Fruit fly (Drosophila melanogaster): ENCODE data around the gene CG1113.

Gene CG1113

dm6 chr3R:5252853-5253252 is at the start of gene CG1113:
CG1113 (plus strand) TSS chr3R:5253153.
- no peak for TF ChIP-seq CG17801 (GFP tag; optimal IDR thresholded peaks at IDR 0.05; ENCODE audit: partially characterized antibody)

dm6 chr3R:5203796-5204195 is 49.2 kb upstream of the CG1113 start:
- TF ChIP-seq CG17801 (GFP tag; optimal IDR thresholded peaks at IDR 0.05; ENCODE audit: partially characterized antibody) = no peak

DNA sequence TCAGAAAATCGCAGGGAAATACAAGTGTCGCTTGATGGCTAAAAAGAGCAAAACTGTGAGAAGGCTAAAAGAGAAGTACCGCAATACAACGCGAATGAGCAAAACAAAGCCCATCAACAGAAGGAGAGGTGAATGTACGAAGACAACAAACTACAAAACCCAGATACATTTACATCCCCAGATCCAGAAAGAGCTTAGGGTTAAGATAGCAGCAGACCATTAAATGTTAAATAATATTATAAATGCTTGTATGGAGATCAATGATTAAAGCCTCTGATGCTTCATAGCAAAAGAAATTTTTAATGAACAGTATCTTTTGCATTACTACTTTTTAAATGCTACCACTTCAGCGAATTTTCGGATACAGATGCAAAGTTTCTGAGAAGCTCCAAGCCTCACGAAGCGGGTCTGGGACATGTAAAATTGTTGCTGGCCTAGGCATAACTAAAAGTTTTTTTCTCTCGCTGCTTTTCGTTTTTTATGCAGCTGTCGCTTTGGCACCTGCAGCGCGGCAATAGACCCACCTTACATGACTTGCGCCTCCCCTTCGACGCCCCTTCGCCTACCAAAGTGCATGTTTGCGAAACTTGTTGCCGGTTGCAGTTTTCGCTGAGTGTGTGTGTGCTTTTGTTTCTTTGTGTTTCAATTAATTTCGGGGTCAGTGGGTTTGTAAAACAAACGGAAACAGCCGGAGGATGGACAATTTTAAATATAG is 47.5 kb upstream of the CG1113 start:
- no peak for TF ChIP-seq CG17801 (GFP tag; optimal IDR thresholded peaks at IDR 0.05; ENCODE audit: partially characterized antibody)

DNA sequence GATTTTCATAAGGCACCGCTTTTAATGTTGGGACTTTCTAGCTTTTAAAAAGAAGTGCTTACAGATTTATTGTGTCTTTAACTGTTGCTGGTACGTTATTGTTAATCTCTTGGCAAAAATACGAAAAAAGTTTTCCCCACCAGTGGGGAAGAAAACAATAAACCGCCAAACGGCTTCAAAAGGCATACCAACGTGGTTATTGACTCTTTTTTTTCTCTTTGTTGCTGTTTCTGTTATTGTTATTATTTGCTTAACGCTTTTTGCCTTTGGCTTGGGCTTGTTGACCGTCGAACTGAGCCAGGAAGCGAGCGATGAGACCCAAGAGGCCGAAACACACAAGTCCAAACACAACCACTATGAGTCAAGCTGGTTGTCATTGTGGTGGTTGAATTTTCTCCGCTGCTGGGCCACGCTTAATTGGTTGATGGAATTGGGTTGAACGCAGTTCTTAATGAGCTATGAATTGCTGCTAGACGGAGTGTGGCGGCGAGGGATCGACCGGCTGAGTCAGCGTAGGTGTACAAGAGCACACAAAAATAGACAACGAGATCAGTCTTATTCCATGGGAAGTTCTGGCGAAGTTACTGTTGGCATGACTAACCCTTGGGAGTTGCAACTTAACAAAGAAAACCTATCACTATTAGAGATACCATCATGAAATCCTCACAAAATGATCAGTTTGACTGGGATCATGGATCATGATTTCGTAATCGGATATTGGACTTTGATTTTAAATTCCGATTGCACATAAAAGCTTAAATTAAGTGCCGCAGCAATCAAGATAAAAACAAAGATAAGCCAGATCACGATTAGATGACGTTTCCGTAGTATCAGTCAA is 45.5 kb upstream of the CG1113 start:
- TF ChIP-seq CG17801 (GFP tag; optimal IDR thresholded peaks at IDR 0.05; ENCODE audit: partially characterized antibody) = no peak

DNA sequence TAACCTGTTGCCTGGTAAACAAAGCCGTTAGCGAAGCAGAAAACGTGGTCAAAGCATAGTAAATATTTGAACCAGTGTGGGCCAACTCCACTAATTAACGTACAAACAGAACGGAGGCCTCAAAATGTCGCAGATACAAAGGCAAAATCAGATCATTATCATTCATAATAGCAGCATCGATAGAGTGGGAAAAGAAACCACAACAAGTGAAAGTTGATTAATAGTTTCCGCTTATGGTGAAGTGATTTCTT is 44.9 kb upstream of the CG1113 start:
- TF ChIP-seq CG17801 (GFP tag; optimal IDR thresholded peaks at IDR 0.05; ENCODE audit: partially characterized antibody) = no peak

- TF ChIP-seq CG17801 (GFP tag; optimal IDR thresholded peaks at IDR 0.05; ENCODE audit: partially characterized antibody) = peak; percentile 57
These were observed 43.5 kb upstream of the CG1113 start for dm6 chr3R:5209481-5209880.

dm6 chr3R:5211401-5211800 is 41.6 kb upstream of the CG1113 start:
- TF ChIP-seq CG17801 (GFP tag; optimal IDR thresholded peaks at IDR 0.05; ENCODE audit: partially characterized antibody) = no peak

DNA sequence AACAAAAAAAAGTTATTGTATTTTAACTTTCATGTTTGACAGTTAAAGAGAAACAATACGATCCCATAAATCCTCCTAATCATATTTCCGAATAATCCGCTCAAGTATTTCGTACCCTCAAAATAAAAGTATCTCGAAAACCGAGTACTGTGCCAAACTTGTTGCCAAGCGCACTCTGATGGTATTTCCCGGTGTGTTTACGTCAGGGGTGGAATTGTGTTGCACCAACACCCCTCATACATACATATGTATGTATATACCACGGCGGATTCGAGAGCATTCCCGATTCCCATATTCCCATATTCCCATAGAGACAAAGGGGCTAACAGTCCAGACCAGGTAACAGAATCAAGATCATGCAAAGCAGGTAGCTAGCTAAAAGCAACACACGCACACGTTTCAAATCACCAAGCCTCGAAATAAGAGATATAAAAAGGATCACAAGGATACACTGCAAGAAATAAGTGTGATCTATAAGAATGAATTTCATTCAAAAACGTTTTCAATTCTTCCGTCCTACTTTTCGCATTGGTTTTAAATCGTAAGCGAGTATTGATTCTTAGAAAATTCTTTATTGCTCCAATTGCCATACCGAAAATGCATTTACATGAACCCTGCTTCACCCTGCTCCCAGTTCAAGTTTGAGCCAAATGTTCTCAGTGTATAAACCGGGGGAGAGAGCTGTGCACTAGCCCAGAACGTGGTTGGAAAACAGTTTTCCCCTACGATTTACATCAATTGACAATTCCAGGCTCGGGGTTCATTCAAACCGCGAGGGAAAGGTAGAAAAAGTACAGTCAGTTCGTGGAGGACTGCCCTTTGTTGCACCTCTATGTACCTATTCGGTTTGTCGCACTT is 40.8 kb upstream of the CG1113 start:
- no peak for TF ChIP-seq CG17801 (GFP tag; optimal IDR thresholded peaks at IDR 0.05; ENCODE audit: partially characterized antibody)

DNA sequence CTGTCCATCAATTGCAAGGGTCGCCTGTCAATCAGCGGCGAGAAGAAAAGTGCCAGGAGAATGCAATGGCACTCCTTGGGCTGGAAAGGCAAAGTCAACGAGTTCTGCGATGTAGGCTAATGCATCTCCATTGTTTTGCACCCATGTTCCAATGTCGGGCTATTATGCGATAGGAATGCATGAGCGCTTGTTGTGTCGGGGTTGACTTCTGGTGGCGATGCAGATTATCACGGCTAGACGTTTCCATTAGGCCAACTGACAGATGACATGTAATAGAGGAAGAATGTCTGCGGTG is 40.2 kb upstream of the CG1113 start:
- TF ChIP-seq CG17801 (GFP tag; optimal IDR thresholded peaks at IDR 0.05; ENCODE audit: partially characterized antibody) = no peak

DNA sequence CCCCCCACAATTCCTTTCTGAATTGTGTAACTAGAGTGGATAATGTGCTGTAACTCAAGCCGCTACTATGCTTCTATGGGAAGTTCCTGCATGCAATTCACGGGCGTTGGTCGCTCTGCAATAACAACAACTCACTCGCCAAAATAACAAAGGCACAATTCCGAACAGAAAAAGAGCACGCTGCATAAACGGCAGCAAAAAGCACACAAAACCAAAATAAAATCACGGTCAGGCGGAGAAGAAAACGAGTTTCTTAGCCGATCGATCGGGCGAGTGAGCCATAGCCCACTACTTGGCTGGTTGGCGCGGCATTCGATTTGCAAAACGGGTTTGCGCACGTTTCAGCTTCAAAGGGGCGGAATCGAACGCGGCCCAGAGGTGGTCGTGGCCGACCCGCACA is 39.6 kb upstream of the CG1113 start:
- no peak for TF ChIP-seq CG17801 (GFP tag; optimal IDR thresholded peaks at IDR 0.05; ENCODE audit: partially characterized antibody)

DNA sequence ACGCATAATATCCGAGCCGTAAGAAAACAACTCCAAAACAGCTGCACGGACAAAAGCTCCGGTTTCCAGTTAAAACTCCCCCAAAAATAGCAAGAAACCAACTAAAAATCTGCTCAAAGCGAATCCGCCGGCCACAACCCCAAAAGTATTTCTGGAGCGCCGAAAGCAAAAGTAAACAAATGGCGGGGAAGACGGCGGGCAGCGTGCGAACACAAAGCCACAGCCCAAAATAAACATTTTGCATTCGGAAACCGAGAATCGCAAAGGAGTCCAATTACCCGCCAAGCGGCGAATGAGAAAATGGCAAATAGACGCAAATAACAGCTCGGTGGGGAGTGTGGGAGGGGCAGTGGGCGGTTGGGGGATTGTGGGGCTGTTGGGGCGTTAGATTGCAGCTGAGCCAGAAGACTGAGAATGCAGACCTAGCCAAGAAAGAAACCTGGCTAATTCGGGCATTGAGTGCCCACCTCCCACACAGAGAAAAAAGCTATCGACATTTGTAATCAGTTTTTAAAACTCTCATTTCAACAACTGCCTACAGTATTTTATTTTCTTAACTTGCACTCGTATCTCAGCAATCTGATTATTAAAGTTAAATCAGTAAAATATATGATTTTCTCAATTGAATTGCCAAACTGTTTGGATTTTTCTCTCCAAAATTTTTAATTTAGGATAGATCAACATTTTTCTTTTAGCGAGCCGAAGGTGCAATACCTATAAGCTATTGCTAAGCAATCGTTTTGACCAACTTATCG is 38.6 kb upstream of the CG1113 start:
- TF ChIP-seq CG17801 (GFP tag; optimal IDR thresholded peaks at IDR 0.05; ENCODE audit: partially characterized antibody) = no peak

dm6 chr3R:5215334-5216307 is 37.3 kb upstream of the CG1113 start:
- TF ChIP-seq CG17801 (GFP tag; optimal IDR thresholded peaks at IDR 0.05; ENCODE audit: partially characterized antibody) = peak; percentile 93

DNA sequence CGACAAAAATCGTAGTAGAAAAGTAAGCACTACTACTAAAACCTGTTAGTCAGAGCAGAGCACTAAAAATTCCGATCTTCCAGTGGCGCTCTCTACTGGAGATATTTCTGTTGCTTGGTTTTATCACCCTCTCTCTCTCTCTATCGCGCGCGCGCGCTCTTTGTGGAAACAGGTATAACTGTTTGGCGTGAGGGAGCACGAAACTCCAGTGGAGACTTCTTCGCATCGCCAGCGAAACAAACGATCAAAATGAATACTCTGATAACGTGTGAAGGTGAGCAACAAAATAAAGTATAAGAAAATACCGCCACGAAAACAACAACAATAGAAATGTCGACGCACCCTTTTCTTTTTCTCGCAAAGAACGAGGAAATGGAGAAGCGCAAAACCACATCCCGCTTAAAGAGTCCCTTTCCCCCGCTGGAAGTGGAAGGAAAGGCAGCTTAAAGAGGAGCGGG is 36.6 kb upstream of the CG1113 start:
- no peak for TF ChIP-seq CG17801 (GFP tag; optimal IDR thresholded peaks at IDR 0.05; ENCODE audit: partially characterized antibody)

dm6 chr3R:5217278-5217714 is 35.7 kb upstream of the CG1113 start, which contains the start of gene cno:
cno (minus strand) TSS chr3R:5217456.
- peak; percentile 64 for TF ChIP-seq CG17801 (GFP tag; optimal IDR thresholded peaks at IDR 0.05; ENCODE audit: partially characterized antibody)
